Fruit fly (Drosophila melanogaster): ENCODE data around the gene CG31689.

Gene CG31689

dm6 chr2L:2731370-2732138 is 6.1 kb downstream of the CG31689 start (continued):
- TF ChIP-seq CG6683 (GFP tag; optimal IDR thresholded peaks at IDR 0.05) (no peak), CG14667 (GFP tag; IDR thresholded peaks at IDR 0.05) (peak; percentile 55; the same call in 1 of the 2 replicates), eve (GFP tag; optimal IDR thresholded peaks at IDR 0.05) (no peak), chinmo (GFP tag; IDR thresholded peaks at IDR 0.05; ENCODE audit: partially characterized antibody) (0 out of 4 replicates have a peak, but pooled peaks have one; percentile 68), CG17912 (GFP tag; optimal IDR thresholded peaks at IDR 0.05) (no peak), Abd-B (GFP tag; optimal IDR thresholded peaks at IDR 0.05) (peak; percentile 7), Med (GFP tag) (peak; percentile 80), CG31224 (GFP tag; IDR thresholded peaks at IDR 0.05) (peak; percentile 36; the same call in 1 of the 2 replicates), gem (tag; optimal IDR thresholded peaks at IDR 0.05) (peak; percentile 56), bab2 (GFP tag; optimal IDR thresholded peaks at IDR 0.05) (peak; percentile 27), CG4424 (GFP tag; optimal IDR thresholded peaks at IDR 0.05) (peak; percentile 42), dan (GFP tag; IDR thresholded peaks at IDR 0.05) (no peak), mam (GFP tag; optimal IDR thresholded peaks at IDR 0.05) (peak; percentile 14), NFAT (GFP tag; IDR thresholded peaks at IDR 0.05) (no peak), CG15479 (GFP tag; optimal IDR thresholded peaks at IDR 0.05) (no peak), gcm2 (GFP tag; optimal IDR thresholded peaks at IDR 0.05) (no peak), lola (GFP tag; optimal IDR thresholded peaks at IDR 0.05) (no peak), CG4854 (GFP tag; optimal IDR thresholded peaks at IDR 0.05) (no peak), ase (GFP tag; IDR thresholded peaks at IDR 0.05) (peak; percentile 47; the same call in 1 of the 3 replicates), her (GFP tag; optimal IDR thresholded peaks at IDR 0.05) (no peak), CG1603 (tag; optimal IDR thresholded peaks at IDR 0.05) (peak; percentile 26), CG31441 (GFP tag; IDR thresholded peaks at IDR 0.05) (peak; percentile 42), pfk (GFP tag; optimal IDR thresholded peaks at IDR 0.05) (no peak), CG6689 (GFP tag; IDR thresholded peaks at IDR 0.05) (peak; percentile 67; the same call in 1 of the 2 replicates), Hr51 (GFP tag; optimal IDR thresholded peaks at IDR 0.05) (peak; percentile 35 to 79), Six4 (GFP tag; optimal IDR thresholded peaks at IDR 0.05) (peak; percentile 0), lilli (GFP tag; optimal IDR thresholded peaks at IDR 0.05) (peak; percentile 20), hth (optimal IDR thresholded peaks at IDR 0.05) (no peak), phol (tag; optimal IDR thresholded peaks at IDR 0.05) (peak; percentile 39), nau (GFP tag; optimal IDR thresholded peaks at IDR 0.05) (no peak), prd (optimal IDR thresholded peaks at IDR 0.05) (no peak), prd (GFP tag; IDR thresholded peaks at IDR 0.05) (peak; percentile 71), CG2120 (GFP tag; optimal IDR thresholded peaks at IDR 0.05) (peak; percentile 22), CG7987 (GFP tag; optimal IDR thresholded peaks at IDR 0.05) (no peak), CG12744 (GFP tag; optimal IDR thresholded peaks at IDR 0.05) (no peak), Myb (GFP tag; optimal IDR thresholded peaks at IDR 0.05) (no peak), CG11093 (GFP tag; IDR thresholded peaks at IDR 0.05) (0 out of 3 replicates have a peak, but pooled peaks have one; percentile 22), pnt (GFP tag; optimal IDR thresholded peaks at IDR 0.05) (peak; percentile 37), CG2678 (tag; optimal IDR thresholded peaks at IDR 0.05) (peak; percentile 38), CG15269 (tag; optimal IDR thresholded peaks at IDR 0.05) (peak; percentile 50), ind (GFP tag; optimal IDR thresholded peaks at IDR 0.05) (peak; percentile 40), CHES-1-like (GFP tag; optimal IDR thresholded peaks at IDR 0.05) (no peak), Fer3 (tag; optimal IDR thresholded peaks at IDR 0.05) (peak; percentile 4), mirr (GFP tag; optimal IDR thresholded peaks at IDR 0.05) (no peak), CG10565 (GFP tag; optimal IDR thresholded peaks at IDR 0.05) (no peak), sens-2 (GFP tag; IDR thresholded peaks at IDR 0.05) (peak; percentile 27; the same call in 1 of the 2 replicates), CG10366 (GFP tag; IDR thresholded peaks at IDR 0.05) (peak; percentile 39; the same call in 1 of the 2 replicates), unc-4 (GFP tag; IDR thresholded peaks at IDR 0.05; ENCODE audit: partially characterized antibody) (no peak), CG17385 (GFP tag; optimal IDR thresholded peaks at IDR 0.05) (peak; percentile 21)

Measured in whole organism, embryonic.